Worm (Caenorhabditis elegans): ENCODE measurements around the gene K07F5.22.

ce11 chrIV:9855712-9856111 is 9.2 kb upstream of the K07F5.22 start, which contains the start of gene K07F5.12:
- TF ChIP-seq unc-39 (tag; optimal IDR thresholded peaks at IDR 0.05): no peak
- TF ChIP-seq ztf-11 (tag; optimal IDR thresholded peaks at IDR 0.05): no peak
- no peak for TF ChIP-seq mab-5 (tag; optimal IDR thresholded peaks at IDR 0.05)
- TF ChIP-seq sma-9 (GFP tag; optimal IDR thresholded peaks at IDR 0.05): no peak
- TF ChIP-seq sma-9 (tag; optimal IDR thresholded peaks at IDR 0.05): no peak
